Worm (Caenorhabditis elegans) whole organism, L3 larva: ENCODE results near the gene C13A2.1.
"Not testable (repeated sequence)": the region's sequence is repeated elsewhere in the genome, so short reads cannot be mapped to it uniquely, and the experiment has no call there.

ENCODE experiments used
- ceh-28 ChIP-seq: fragments of 150-350 bp; optimal IDR thresholded peaks from 2 replicates; lab custom pipeline; 2014; ENCODE audit warnings: missing biosample characterization, missing genetic modification reagents, missing genetic modification characterization
- daf-12 ChIP-seq: fragments of 150-350 bp; optimal IDR thresholded peaks from 2 replicates; lab custom pipeline; 2014; ENCODE audit warnings: missing biosample characterization, missing genetic modification reagents, missing genetic modification characterization
- fkh-10 ChIP-seq: sonication (generic microtip); optimal IDR thresholded peaks from 2 replicates; lab custom pipeline; 2017; ENCODE audit warnings: missing biosample characterization, missing genetic modification reagents, missing genetic modification characterization
- fos-1 ChIP-seq: fragments of 150-350 bp; optimal IDR thresholded peaks from 2 replicates; lab custom pipeline; 2014; ENCODE audit warnings: missing biosample characterization, missing genetic modification characterization
- lin-39 ChIP-seq: fragments of 150-350 bp; optimal IDR thresholded peaks from 2 replicates; lab custom pipeline; 2018; ENCODE audit warnings: missing biosample characterization, missing genetic modification reagents, missing genetic modification characterization
- lsy-12 ChIP-seq: sonication (generic microtip); optimal IDR thresholded peaks from 2 replicates; lab custom pipeline; 2016; ENCODE audit warnings: mild to moderate bottlenecking, missing genetic modification characterization, missing compliant biosample characterization
- nhr-12 ChIP-seq: fragments of 150-350 bp; optimal IDR thresholded peaks from 2 replicates; lab custom pipeline; 2014; ENCODE audit warnings: missing biosample characterization, missing genetic modification characterization
- nhr-237 ChIP-seq: fragments of 150-350 bp; optimal IDR thresholded peaks from 2 replicates; lab custom pipeline; 2014; ENCODE audit warnings: missing biosample characterization, missing genetic modification characterization
- nhr-28 ChIP-seq: fragments of 150-350 bp; optimal IDR thresholded peaks from 2 replicates; lab custom pipeline; 2014; ENCODE audit warnings: missing biosample characterization, missing genetic modification characterization
- nhr-76 ChIP-seq: fragments of 150-350 bp; sonication (generic microtip); optimal IDR thresholded peaks from 5 replicates; lab custom pipeline; 2014; ENCODE audit warnings: missing biosample characterization, missing genetic modification characterization
- nhr-77 ChIP-seq: fragments of 150-350 bp; optimal IDR thresholded peaks from 2 replicates; lab custom pipeline; 2014; ENCODE audit warnings: missing biosample characterization, missing genetic modification characterization
- pqm-1 ChIP-seq: fragments of 150-350 bp; optimal IDR thresholded peaks from 2 replicates; lab custom pipeline; 2017; ENCODE audit warnings: missing biosample characterization, missing genetic modification characterization, inconsistent platforms
- skn-1 ChIP-seq: fragments of 150-350 bp; optimal IDR thresholded peaks from 2 replicates; lab custom pipeline; 2014; ENCODE audit warnings: missing biosample characterization, missing genetic modification characterization
- snpc-4 ChIP-seq: fragments of 150-350 bp; optimal IDR thresholded peaks from 2 replicates; lab custom pipeline; 2014; ENCODE audit warnings: missing biosample characterization, missing genetic modification characterization

DNA sequence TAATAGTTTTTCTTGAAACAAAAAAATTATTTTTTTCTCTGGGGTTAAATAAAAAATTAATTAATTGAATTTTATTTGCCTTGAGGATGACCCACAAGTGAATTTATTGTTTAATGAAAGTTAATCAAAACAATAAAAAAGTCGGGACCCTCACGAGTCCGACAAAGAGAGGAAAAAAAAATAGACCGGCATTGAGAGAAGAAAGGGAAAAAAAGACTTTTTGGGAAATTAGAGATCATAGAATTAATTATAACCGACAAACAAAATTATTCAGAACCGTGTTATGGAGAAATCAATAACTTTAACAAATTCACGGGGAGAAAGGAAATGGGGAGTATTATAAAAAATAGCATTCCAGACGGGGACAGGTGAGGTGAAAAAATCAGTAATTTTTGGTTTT lies 48.4 kb downstream of the C13A2.1 start, which contains the start of gene F10G2.7:
- TF ChIP-seq pqm-1 (tag; lab: Kevin White, UChicago); nhr-77 (tag; lab: Kevin White, UChicago); fkh-10 (GFP tag; lab: Kevin White, UChicago); fos-1; nhr-28; nhr-237 (tag; lab: Kevin White, UChicago); ceh-28; lin-39 (tag; lab: Kevin White, UChicago); daf-12 (tag; lab: Kevin White, UChicago); nhr-12 (tag; lab: Kevin White, UChicago); snpc-4 (tag; lab: Kevin White, UChicago); nhr-76 (tag; lab: Kevin White, UChicago); lsy-12 (tag; lab: Kevin White, UChicago); skn-1 (tag; lab: Kevin White, UChicago): not testable (repeated sequence)
